Fruit fly (Drosophila melanogaster) whole organism, wandering third instar larva: ENCODE data around the gene CG9289.

Source experiments
- Abd-B ChIP-seq: fragments of >200 bp; optimal IDR thresholded peaks from 2 replicates; lab custom pipeline; 2017; ENCODE audit warnings: missing biosample characterization, missing genetic modification characterization
- CG32264 ChIP-seq: fragments of 200-800 bp; sonication (Bioruptor generic); optimal IDR thresholded peaks from 2 replicates; lab custom pipeline; 2016; ENCODE audit warnings: missing biosample characterization, missing genetic modification characterization
- CG9705 ChIP-seq: fragments of 200-800 bp; sonication (Bioruptor generic); optimal IDR thresholded peaks from 2 replicates; lab custom pipeline; 2018; ENCODE audit warnings: missing biosample characterization, mild to moderate bottlenecking, missing genetic modification characterization
- CrebA ChIP-seq: fragments of 200-800 bp; sonication (Bioruptor generic); optimal IDR thresholded peaks from 2 replicates; lab custom pipeline; 2016; ENCODE audit warnings: missing biosample characterization, mild to moderate bottlenecking, missing genetic modification characterization, borderline replicate concordance
- Dfd ChIP-seq: fragments of >200 bp; optimal IDR thresholded peaks from 2 replicates; lab custom pipeline; 2017; ENCODE audit warnings: missing biosample characterization, missing genetic modification characterization
- Dif ChIP-seq: fragments of 200-275, 200-300 bp; sonication (Bioruptor generic); optimal IDR thresholded peaks from 2 replicates; lab custom pipeline; 2018; ENCODE audit warnings: missing biosample characterization, missing genetic modification characterization; ENCODE audit not compliant: partially characterized antibody
- GATAd ChIP-seq: sonication (Bioruptor generic); optimal IDR thresholded peaks from 2 replicates; lab custom pipeline; 2016; ENCODE audit warnings: missing biosample characterization, missing genetic modification characterization
- HLH106 ChIP-seq: fragments of 200-800 bp; optimal IDR thresholded peaks from 3 replicates; lab custom pipeline; 2019; ENCODE audit warnings: missing biosample characterization, mild to moderate bottlenecking, missing genetic modification characterization, moderate library complexity
- Hnf4 ChIP-seq: fragments of 200-800 bp; sonication (Bioruptor generic); optimal IDR thresholded peaks from 2 replicates; lab custom pipeline; 2016; ENCODE audit warnings: missing biosample characterization, mild to moderate bottlenecking, missing genetic modification characterization
- Hr78 ChIP-seq: fragments of >200 bp; optimal IDR thresholded peaks from 2 replicates; lab custom pipeline; 2017; ENCODE audit warnings: missing biosample characterization, missing genetic modification characterization
- Hr83 ChIP-seq: fragments of 200-300 bp; sonication (Bioruptor generic); optimal IDR thresholded peaks from 2 replicates; lab custom pipeline; 2016; ENCODE audit warnings: missing biosample characterization, mild to moderate bottlenecking, missing genetic modification characterization, moderate library complexity; ENCODE audit not compliant: poor library complexity, severe bottlenecking
- Jra ChIP-seq: sonication (Bioruptor generic); optimal IDR thresholded peaks from 2 replicates; lab custom pipeline; 2016; ENCODE audit warnings: missing biosample characterization, missing genetic modification characterization
- Mio ChIP-seq: sonication (Bioruptor generic); optimal IDR thresholded peaks from 2 replicates; lab custom pipeline; 2016; ENCODE audit warnings: missing biosample characterization, missing genetic modification characterization
- Myc ChIP-seq: fragments of >200 bp; optimal IDR thresholded peaks from 2 replicates; lab custom pipeline; 2017
- N ChIP-seq: fragments of >200 bp; optimal IDR thresholded peaks from 2 replicates; lab custom pipeline; 2018; ENCODE audit warnings: missing biosample characterization, missing external identifiers, missing genetic modification characterization
- OdsH ChIP-seq: fragments of 200-800 bp; sonication (Bioruptor generic); optimal IDR thresholded peaks from 2 replicates; lab custom pipeline; 2016; ENCODE audit warnings: missing biosample characterization, mild to moderate bottlenecking, missing genetic modification characterization
- Rel ChIP-seq, 2 experiments: fragments of 200-800 bp; sonication (Bioruptor generic) in 1 of 2; optimal IDR thresholded peaks; 2 replicates in 1 of 2; 3 replicates in 1 of 2; lab custom pipeline; 2016 to 2019; ENCODE audit warnings: mild to moderate bottlenecking in 2 of 2, missing biosample characterization in 2 of 2, missing genetic modification characterization in 2 of 2, moderate library complexity in 1 of 2
- Sp1 ChIP-seq: fragments of 200-800 bp; sonication (Bioruptor generic); optimal IDR thresholded peaks from 3 replicates; lab custom pipeline; 2019; ENCODE audit warnings: missing biosample characterization, mild to moderate bottlenecking, missing genetic modification characterization, moderate library complexity
- Vsx2 ChIP-seq: fragments of 200-300, 225-300 bp; sonication (Bioruptor generic); optimal IDR thresholded peaks from 2 replicates; lab custom pipeline; 2018; ENCODE audit warnings: missing biosample characterization, missing genetic modification characterization; ENCODE audit not compliant: partially characterized antibody
- br ChIP-seq: fragments of 200-800 bp; sonication (Bioruptor generic); optimal IDR thresholded peaks from 2 replicates; lab custom pipeline; 2016; ENCODE audit warnings: missing biosample characterization, missing genetic modification characterization
- brk ChIP-seq: fragments of 200-800 bp; sonication (Bioruptor generic); optimal IDR thresholded peaks from 2 replicates; lab custom pipeline; 2016; ENCODE audit warnings: missing biosample characterization, mild to moderate bottlenecking, missing genetic modification characterization
- dl ChIP-seq, 2 experiments: fragments of 175-275, 200-275 bp in 1 of 2; fragments of 200-275 bp in 1 of 2; sonication (Bioruptor generic); optimal IDR thresholded peaks; lab custom pipeline; 2018; ENCODE audit warnings: mild to moderate bottlenecking in 2 of 2, missing biosample characterization in 2 of 2, missing genetic modification characterization in 2 of 2, moderate library complexity in 2 of 2; ENCODE audit not compliant: partially characterized antibody in 2 of 2, insufficient read depth in 1 of 2
- dmrt93B ChIP-seq: fragments of 200-800 bp; sonication (Bioruptor generic); optimal IDR thresholded peaks from 2 replicates; lab custom pipeline; 2018; ENCODE audit warnings: missing biosample characterization, mild to moderate bottlenecking, missing genetic modification characterization
- dsf ChIP-seq: sonication (Bioruptor generic); optimal IDR thresholded peaks from 2 replicates; lab custom pipeline; 2016; ENCODE audit warnings: missing biosample characterization, missing genetic modification characterization, borderline replicate concordance
- ey ChIP-seq: fragments of 200-800 bp; sonication (Bioruptor generic); optimal IDR thresholded peaks from 2 replicates; lab custom pipeline; 2016; ENCODE audit warnings: missing biosample characterization, missing genetic modification characterization
- foxo ChIP-seq, 2 experiments: fragments of 200-800 bp; sonication (Bioruptor generic); optimal IDR thresholded peaks; 2 replicates in 1 of 2; 3 replicates in 1 of 2; lab custom pipeline; 2016 to 2017; ENCODE audit warnings: missing biosample characterization in 2 of 2, missing genetic modification characterization in 2 of 2
- fru ChIP-seq: fragments of 200-800 bp; sonication (Bioruptor generic); optimal IDR thresholded peaks from 3 replicates; lab custom pipeline; 2016; ENCODE audit warnings: missing biosample characterization, mild to moderate bottlenecking, missing genetic modification characterization
- h ChIP-seq: fragments of 200-800 bp; sonication (Bioruptor generic); optimal IDR thresholded peaks from 3 replicates; lab custom pipeline; 2016; ENCODE audit warnings: missing biosample characterization, mild to moderate bottlenecking, missing genetic modification characterization
- jim ChIP-seq: fragments of 175-275, 200-325 bp; sonication (Bioruptor generic); optimal IDR thresholded peaks from 2 replicates; lab custom pipeline; 2016; ENCODE audit warnings: missing biosample characterization, mild to moderate bottlenecking, missing genetic modification characterization
- lola ChIP-seq: fragments of >200 bp; optimal IDR thresholded peaks from 2 replicates; lab custom pipeline; 2017; ENCODE audit warnings: missing biosample characterization, missing genetic modification characterization
- pan ChIP-seq: fragments of >200 bp; optimal IDR thresholded peaks from 2 replicates; lab custom pipeline; 2017
- psq ChIP-seq: fragments of 200-800 bp; sonication (Bioruptor generic); optimal IDR thresholded peaks from 3 replicates; lab custom pipeline; 2017; ENCODE audit warnings: missing biosample characterization, mild to moderate bottlenecking, missing genetic modification characterization, moderate library complexity
- rgr ChIP-seq: fragments of 200-800 bp; sonication (Bioruptor generic); optimal IDR thresholded peaks from 3 replicates; lab custom pipeline; 2016; ENCODE audit warnings: missing biosample characterization, mild to moderate bottlenecking, missing genetic modification characterization
- sage ChIP-seq: fragments of 200-800 bp; sonication (Bioruptor generic); optimal IDR thresholded peaks from 2 replicates; lab custom pipeline; 2016; ENCODE audit warnings: missing biosample characterization, mild to moderate bottlenecking, missing genetic modification characterization
- sv ChIP-seq: fragments of 200-800 bp; sonication (Bioruptor generic); optimal IDR thresholded peaks from 3 replicates; lab custom pipeline; 2016; ENCODE audit warnings: missing biosample characterization, missing genetic modification characterization
- tai ChIP-seq: sonication (Bioruptor generic); optimal IDR thresholded peaks from 2 replicates; lab custom pipeline; 2016; ENCODE audit warnings: missing biosample characterization, missing genetic modification characterization
- usp ChIP-seq: fragments of >200 bp; optimal IDR thresholded peaks from 2 replicates; lab custom pipeline; 2017; ENCODE audit warnings: missing biosample characterization, missing genetic modification characterization
- woc ChIP-seq: sonication (Bioruptor generic); optimal IDR thresholded peaks from 2 replicates; lab custom pipeline; 2016; ENCODE audit warnings: missing biosample characterization, mild to moderate bottlenecking, missing genetic modification characterization

CG9289 gene

DNA sequence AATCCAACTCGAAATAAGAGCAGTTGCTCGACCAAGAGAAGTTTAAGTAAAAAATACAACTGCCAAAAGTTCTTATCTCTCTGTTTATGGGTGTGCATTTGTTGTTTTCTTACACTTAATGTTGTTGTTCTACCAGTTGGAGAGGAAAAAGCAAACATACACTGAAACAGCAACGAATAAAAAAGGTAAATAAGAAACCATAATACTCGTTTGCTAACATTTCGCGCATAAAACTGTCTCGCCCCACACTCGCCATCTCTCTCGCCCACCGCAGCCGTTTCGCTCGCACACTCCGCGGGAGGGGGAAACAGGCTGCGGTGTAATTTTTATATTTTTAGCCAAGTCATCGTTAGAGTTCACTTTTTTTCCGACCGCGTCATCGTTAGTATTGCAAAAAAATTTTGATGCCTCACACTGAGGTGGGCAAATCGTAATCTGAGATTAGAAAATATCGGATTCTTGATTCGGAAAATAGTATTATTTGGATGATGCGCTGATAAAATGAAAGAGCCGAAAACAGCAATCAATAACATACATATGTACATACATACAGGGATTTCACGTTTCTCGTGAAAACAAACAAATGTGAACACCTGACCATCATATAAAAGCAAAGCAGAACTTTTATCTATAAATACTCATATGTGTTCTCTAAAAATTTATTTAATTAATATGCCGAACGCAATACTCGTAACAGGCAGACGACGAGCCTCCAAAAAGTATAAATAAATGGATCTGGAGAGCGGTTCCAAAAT is 8.4 kb upstream of the CG9289 start:
- peak; percentile 53 for TF ChIP-seq fru
- TF ChIP-seq usp = no peak
- TF ChIP-seq Sp1 (GFP tag; lab: Kevin White, UChicago) = peak; percentile 62
- peak; percentile 27 for TF ChIP-seq dmrt93B (GFP tag; lab: Kevin White, UChicago)
- TF ChIP-seq sv (GFP tag; lab: Kevin White, UChicago) = no peak
- peak; percentile 58 for TF ChIP-seq Jra (GFP tag; lab: Kevin White, UChicago)
- peak; percentile 30 for TF ChIP-seq ey (GFP tag; lab: Kevin White, UChicago)
- TF ChIP-seq Myc (lab: Kevin White, UChicago) = no peak
- peak; percentile 78 for TF ChIP-seq Hr83
- peak; percentile 72 for TF ChIP-seq OdsH (GFP tag; lab: Kevin White, UChicago)
- no peak for TF ChIP-seq pan (lab: Kevin White, UChicago)
- TF ChIP-seq sage (GFP tag; lab: Kevin White, UChicago) = no peak
- no peak for TF ChIP-seq lola
- peak; percentile 75 for TF ChIP-seq rgr (GFP tag; lab: Kevin White, UChicago)
- TF ChIP-seq HLH106 = peak; percentile 36
- TF ChIP-seq dsf (GFP tag; lab: Kevin White, UChicago) = peak; percentile 51
- TF ChIP-seq h (GFP tag; lab: Kevin White, UChicago) = peak; percentile 71
- peak in 1 of 2 experiments; percentile 62 for TF ChIP-seq foxo (GFP tag; optimal IDR thresholded peaks at IDR 0.05; lab: Kevin White, UChicago)
- no peak for TF ChIP-seq brk
- no peak for TF ChIP-seq GATAd (GFP tag; lab: Kevin White, UChicago)
- TF ChIP-seq Dif (GFP tag; lab: Kevin White, UChicago) = no peak
- peak; percentile 87 for TF ChIP-seq Hnf4 (GFP tag; lab: Kevin White, UChicago)
- TF ChIP-seq N (GFP tag; lab: Kevin White, UChicago) = no peak
- TF ChIP-seq CG9705 (GFP tag; lab: Kevin White, UChicago) = peak; percentile 33
- TF ChIP-seq Rel (GFP tag; optimal IDR thresholded peaks at IDR 0.05; lab: Kevin White, UChicago) = no peak
- TF ChIP-seq Rel (tag; optimal IDR thresholded peaks at IDR 0.05; lab: Kevin White, UChicago) = peak; percentile 63
- TF ChIP-seq CrebA (GFP tag; lab: Kevin White, UChicago) = peak; percentile 9
- TF ChIP-seq woc (GFP tag; lab: Kevin White, UChicago) = peak; percentile 30
- TF ChIP-seq jim = peak; percentile 30
- peak; percentile 63 for TF ChIP-seq Vsx2
- TF ChIP-seq br = peak; percentile 74
- TF ChIP-seq Mio (GFP tag; lab: Kevin White, UChicago) = no peak
- no peak for TF ChIP-seq Hr78 (GFP tag; lab: Kevin White, UChicago)
- TF ChIP-seq dl (GFP tag; optimal IDR thresholded peaks at IDR 0.05; lab: Kevin White, UChicago; ENCODE audit: insufficient read depth in 1 of 2, partially characterized antibody in 2 of 2) = no peak
- peak; percentile 61 for TF ChIP-seq psq

DNA sequence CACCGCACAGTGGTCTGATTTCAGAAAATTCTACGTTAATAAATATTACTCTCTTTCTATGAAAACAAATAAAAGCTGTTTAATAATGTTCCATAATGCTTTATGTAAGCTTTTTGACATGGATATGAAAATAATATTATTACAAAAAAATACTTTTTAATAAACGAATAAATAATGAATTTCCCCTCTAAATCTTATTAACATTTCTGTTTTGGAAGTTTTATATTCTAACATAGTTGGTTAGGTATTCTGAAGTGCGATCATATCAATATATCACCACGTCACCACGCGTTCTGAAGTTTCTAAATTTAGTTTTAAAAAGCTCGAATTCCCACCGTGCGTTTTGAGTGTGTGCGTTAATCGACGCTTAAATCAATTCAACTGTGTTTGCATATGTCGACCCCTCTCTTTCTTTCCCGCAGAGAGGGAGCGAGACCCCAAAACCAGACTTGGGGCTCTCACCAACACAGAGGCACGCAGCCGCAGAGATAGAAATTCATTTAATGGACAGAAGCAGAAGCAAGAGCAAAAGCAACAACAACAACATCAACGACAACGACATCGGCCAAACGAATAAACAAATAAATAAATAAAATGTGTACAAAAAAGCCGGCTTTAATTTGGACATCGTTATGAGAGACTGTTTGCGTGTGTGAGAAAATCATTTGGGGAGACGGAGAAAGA is 7.3 kb upstream of the CG9289 start:
- peak; percentile 66 for TF ChIP-seq CG9705 (GFP tag; lab: Kevin White, UChicago)
- peak; percentile 84 for TF ChIP-seq brk
- TF ChIP-seq Hr83 = peak; percentile 76
- TF ChIP-seq HLH106 = peak; percentile 90
- TF ChIP-seq dsf (GFP tag; lab: Kevin White, UChicago) = peak; percentile 45
- peak; percentile 87 for TF ChIP-seq h (GFP tag; lab: Kevin White, UChicago)
- TF ChIP-seq Rel (GFP tag; optimal IDR thresholded peaks at IDR 0.05; lab: Kevin White, UChicago) = peak; percentile 44
- no peak for TF ChIP-seq Rel (tag; optimal IDR thresholded peaks at IDR 0.05; lab: Kevin White, UChicago)
- TF ChIP-seq Sp1 (GFP tag; lab: Kevin White, UChicago) = peak; percentile 94
- TF ChIP-seq dl (GFP tag; optimal IDR thresholded peaks at IDR 0.05; lab: Kevin White, UChicago; ENCODE audit: insufficient read depth in 1 of 2, partially characterized antibody in 2 of 2) = peak in 1 of 2 experiments; percentile 82
- no peak for TF ChIP-seq Myc (lab: Kevin White, UChicago)
- TF ChIP-seq GATAd (GFP tag; lab: Kevin White, UChicago) = no peak
- TF ChIP-seq Jra (GFP tag; lab: Kevin White, UChicago) = peak; percentile 53
- peak; percentile 91 for TF ChIP-seq OdsH (GFP tag; lab: Kevin White, UChicago)
- TF ChIP-seq rgr (GFP tag; lab: Kevin White, UChicago) = peak; percentile 84
- peak; percentile 47 for TF ChIP-seq CrebA (GFP tag; lab: Kevin White, UChicago)
- peak; percentile 75 for TF ChIP-seq ey (GFP tag; lab: Kevin White, UChicago)
- no peak for TF ChIP-seq lola
- TF ChIP-seq N (GFP tag; lab: Kevin White, UChicago) = no peak
- TF ChIP-seq Vsx2 = no peak
- TF ChIP-seq Mio (GFP tag; lab: Kevin White, UChicago) = no peak
- no peak for TF ChIP-seq usp
- TF ChIP-seq sage (GFP tag; lab: Kevin White, UChicago) = peak; percentile 70
- TF ChIP-seq br = peak; percentile 78
- TF ChIP-seq jim = no peak
- peak; percentile 79 for TF ChIP-seq Dif (GFP tag; lab: Kevin White, UChicago)
- TF ChIP-seq Hnf4 (GFP tag; lab: Kevin White, UChicago) = peak; percentile 83
- no peak for TF ChIP-seq Dfd (GFP tag; lab: Kevin White, UChicago)
- peak; percentile 78 for TF ChIP-seq sv (GFP tag; lab: Kevin White, UChicago)
- peak; percentile 81 for TF ChIP-seq dmrt93B (GFP tag; lab: Kevin White, UChicago)
- TF ChIP-seq tai (GFP tag; lab: Kevin White, UChicago) = no peak
- TF ChIP-seq woc (GFP tag; lab: Kevin White, UChicago) = peak; percentile 85
- TF ChIP-seq Abd-B (GFP tag; lab: Kevin White, UChicago) = no peak
- TF ChIP-seq foxo (GFP tag; optimal IDR thresholded peaks at IDR 0.05; lab: Kevin White, UChicago) = peak in 1 of 2 experiments; percentile 91
- peak; percentile 89 for TF ChIP-seq fru
- no peak for TF ChIP-seq Hr78 (GFP tag; lab: Kevin White, UChicago)
- peak; percentile 84 for TF ChIP-seq psq
- peak; percentile 49 for TF ChIP-seq CG32264 (GFP tag; lab: Kevin White, UChicago)
- TF ChIP-seq pan (lab: Kevin White, UChicago) = no peak
- TF ChIP-seq, all 38 proteins: peak for 25
